In the genomic region with DNA sequence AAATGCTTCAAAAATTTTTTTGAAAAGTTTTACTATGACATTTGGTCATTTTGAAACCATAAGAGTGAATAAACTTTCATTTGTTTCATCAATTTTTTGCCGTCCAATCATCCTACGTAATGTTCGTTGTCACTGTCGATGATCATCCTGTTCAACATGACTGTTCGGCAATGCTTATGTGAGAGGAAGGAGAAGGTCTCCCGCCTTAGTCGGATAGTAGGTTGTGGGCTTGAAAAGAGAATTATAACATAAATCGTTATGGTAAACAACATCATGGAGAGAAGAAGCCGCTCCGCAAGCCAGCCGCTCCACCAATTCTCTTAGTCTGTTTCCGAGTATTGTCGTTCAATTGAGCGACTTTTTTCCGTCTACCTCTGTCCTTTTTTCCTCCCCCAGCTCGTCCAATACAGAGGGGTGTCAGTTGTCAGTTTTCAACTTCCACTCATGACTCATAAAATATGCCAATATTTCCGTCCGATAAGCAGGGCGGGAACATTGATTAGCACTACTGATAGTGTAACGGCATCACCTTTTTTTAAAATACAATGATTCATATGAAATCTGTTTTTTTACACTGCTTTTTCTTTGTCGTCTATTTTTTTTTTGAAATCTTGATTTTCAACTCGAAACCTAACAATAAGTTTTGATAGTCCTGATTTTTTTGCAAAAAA, we compare ENCODE assay signal across 5 worm cellular contexts.
TF ChIP-seq lines count a peak whose summit lies in the region.

No protein-coding gene starts in this region.

TF ChIP-seq in whole organism, L1 larva, 84 proteins besides CTCF, POLR2A, EP300 and RAD21:
- TF ChIP-seq unc-30 (tag; optimal IDR thresholded peaks at IDR 0.05; lab: Kevin White, UChicago), result no peak
- TF ChIP-seq elt-2 (tag; optimal IDR thresholded peaks at IDR 0.05; lab: Kevin White, UChicago), result peak; percentile 29
- TF ChIP-seq blmp-1 (tag; optimal IDR thresholded peaks at IDR 0.05; lab: Kevin White, UChicago), result peak; percentile 18

TF ChIP-seq in whole organism, L2 larva, 48 proteins besides CTCF, POLR2A, EP300 and RAD21:
- TF ChIP-seq unc-62 (GFP tag; optimal IDR thresholded peaks at IDR 0.05; lab: Kevin White, UChicago) (no peak), fos-1 (tag; optimal IDR thresholded peaks at IDR 0.05; lab: Kevin White, UChicago) (peak; percentile 98), ceh-16 (tag; optimal IDR thresholded peaks at IDR 0.05; lab: Kevin White, UChicago) (no peak), unc-55 (GFP tag; optimal IDR thresholded peaks at IDR 0.05; lab: Kevin White, UChicago) (no peak)

TF ChIP-seq in whole organism, L3 larva, 47 proteins besides CTCF, POLR2A, EP300 and RAD21:
- TF ChIP-seq pqm-1 (tag; optimal IDR thresholded peaks at IDR 0.05; lab: Kevin White, UChicago) (peak; percentile 72), eor-1 (tag; optimal IDR thresholded peaks at IDR 0.05; lab: Kevin White, UChicago) (no peak), mml-1 (tag; optimal IDR thresholded peaks at IDR 0.05; lab: Kevin White, UChicago) (no peak), nhr-28 (tag; optimal IDR thresholded peaks at IDR 0.05; lab: Kevin White, UChicago) (no peak), nhr-12 (tag; optimal IDR thresholded peaks at IDR 0.05; lab: Kevin White, UChicago) (no peak), ama-1 (optimal IDR thresholded peaks at IDR 0.05; lab: Kevin White, UChicago) (peak; percentile 12), ceh-16 (tag; optimal IDR thresholded peaks at IDR 0.05; lab: Kevin White, UChicago) (no peak), mdl-1 (tag; optimal IDR thresholded peaks at IDR 0.05; lab: Kevin White, UChicago) (no peak), elt-2 (tag; optimal IDR thresholded peaks at IDR 0.05; lab: Kevin White, UChicago) (peak; percentile 78)
TF ChIP-seq in whole organism, L3 larva: peak in this region for 3.

TF ChIP-seq in whole organism, L4 larva, 104 proteins besides CTCF, POLR2A, EP300 and RAD21 (continues in another document):
- no peak for TF ChIP-seq hmg-1.1 (GFP tag; IDR thresholded peaks at IDR 0.05; lab: Robert Waterston, UW)
- TF ChIP-seq hlh-11 (tag; optimal IDR thresholded peaks at IDR 0.05; lab: Kevin White, UChicago), result peak; percentile 44
- TF ChIP-seq jun-1 (tag; optimal IDR thresholded peaks at IDR 0.05; lab: Kevin White, UChicago), result no peak
- TF ChIP-seq madf-5 (GFP tag; IDR thresholded peaks at IDR 0.05; lab: Robert Waterston, UW), result no peak
- no peak for TF ChIP-seq lim-7 (GFP tag; IDR thresholded peaks at IDR 0.05; lab: Robert Waterston, UW)
- TF ChIP-seq cey-2 (tag; optimal IDR thresholded peaks at IDR 0.05; lab: Kevin White, UChicago; ENCODE audit: borderline replicate concordance, insufficient read depth), result no peak
- TF ChIP-seq dve-1 (tag; optimal IDR thresholded peaks at IDR 0.05; lab: Kevin White, UChicago; ENCODE audit: insufficient read depth), result peak; percentile 18
- no peak for TF ChIP-seq unc-130 (GFP tag; optimal IDR thresholded peaks at IDR 0.05; lab: Kevin White, UChicago)
- no peak for TF ChIP-seq ceh-32 (tag; optimal IDR thresholded peaks at IDR 0.05; lab: Kevin White, UChicago; ENCODE audit: poor library complexity)
- no peak for TF ChIP-seq saeg-2 (GFP tag; IDR thresholded peaks at IDR 0.05; lab: Robert Waterston, UW)
- no peak for TF ChIP-seq dmd-8 (GFP tag; IDR thresholded peaks at IDR 0.05; lab: Robert Waterston, UW)
- TF ChIP-seq ZK546.5 (tag; optimal IDR thresholded peaks at IDR 0.05; lab: Kevin White, UChicago), result no peak
- TF ChIP-seq nhr-111 (GFP tag; optimal IDR thresholded peaks at IDR 0.05; lab: Kevin White, UChicago), result no peak
- TF ChIP-seq attf-4 (tag; optimal IDR thresholded peaks at IDR 0.05; lab: Kevin White, UChicago), result no peak
- no peak for TF ChIP-seq arid-1 (GFP tag; conservative IDR thresholded peaks at IDR 0.05; lab: Robert Waterston, UW)
- TF ChIP-seq zfp-2 (tag; optimal IDR thresholded peaks at IDR 0.05; lab: Kevin White, UChicago), result no peak
- TF ChIP-seq D1046.2 (GFP tag; IDR thresholded peaks at IDR 0.05; lab: Robert Waterston, UW), result no peak
- TF ChIP-seq R02D3.7 (tag; optimal IDR thresholded peaks at IDR 0.05; lab: Kevin White, UChicago), result no peak
- no peak for TF ChIP-seq lin-39 (tag; optimal IDR thresholded peaks at IDR 0.05; lab: Kevin White, UChicago)
- TF ChIP-seq T26A8.4 (GFP tag; IDR thresholded peaks at IDR 0.05; lab: Robert Waterston, UW), result no peak
- peak in 1 of 2 experiments; percentile 97 for TF ChIP-seq unc-62 (GFP tag; optimal IDR thresholded peaks at IDR 0.05 in 1 of 2; lab: Kevin White, UChicago)
- no peak for TF ChIP-seq unc-62 (tag; optimal IDR thresholded peaks at IDR 0.05; lab: Kevin White, UChicago)
- TF ChIP-seq lin-1 (GFP tag; IDR thresholded peaks at IDR 0.05; lab: Robert Waterston, UW), result no peak
- no peak for TF ChIP-seq nhr-76 (tag; optimal IDR thresholded peaks at IDR 0.05; lab: Kevin White, UChicago)
- no peak for TF ChIP-seq ztf-11 (tag; optimal IDR thresholded peaks at IDR 0.05; lab: Kevin White, UChicago)
- no peak for TF ChIP-seq zip-11 (GFP tag; IDR thresholded peaks at IDR 0.05; lab: Robert Waterston, UW)
- peak; percentile 61 for TF ChIP-seq dmd-6 (GFP tag; IDR thresholded peaks at IDR 0.05; lab: Robert Waterston, UW)
- peak; percentile 9 for TF ChIP-seq nhr-28 (tag; optimal IDR thresholded peaks at IDR 0.05; lab: Kevin White, UChicago)
- TF ChIP-seq ceh-62 (tag; optimal IDR thresholded peaks at IDR 0.05; lab: Kevin White, UChicago), result no peak
- TF ChIP-seq lin-15B (tag; optimal IDR thresholded peaks at IDR 0.05; lab: Kevin White, UChicago), result no peak
- TF ChIP-seq ctbp-1 (GFP tag; IDR thresholded peaks at IDR 0.05; lab: Robert Waterston, UW), result no peak
- peak; percentile 13 for TF ChIP-seq hlh-30 (tag; optimal IDR thresholded peaks at IDR 0.05; lab: Kevin White, UChicago; ENCODE audit: insufficient read depth)
- no peak for TF ChIP-seq daf-12 (tag; optimal IDR thresholded peaks at IDR 0.05; lab: Kevin White, UChicago)
- no peak for TF ChIP-seq Y48G9A.11 (GFP tag; IDR thresholded peaks at IDR 0.05; lab: Robert Waterston, UW)
- no peak for TF ChIP-seq nhr-48 (tag; optimal IDR thresholded peaks at IDR 0.05; lab: Kevin White, UChicago)
- no peak for TF ChIP-seq snpc-4 (tag; optimal IDR thresholded peaks at IDR 0.05; lab: Kevin White, UChicago)

TF ChIP-seq in whole organism, young adult, 124 proteins besides CTCF, POLR2A, EP300 and RAD21:
- no peak for TF ChIP-seq egl-44 (GFP tag; IDR thresholded peaks at IDR 0.05; lab: Robert Waterston, UW)
- TF ChIP-seq nhr-80 (tag; optimal IDR thresholded peaks at IDR 0.05; lab: Kevin White, UChicago), result peak; percentile 77
- no peak for TF ChIP-seq C17E4.6 (GFP tag; IDR thresholded peaks at IDR 0.05; lab: Robert Waterston, UW)
- no peak for TF ChIP-seq hmg-20 (GFP tag; IDR thresholded peaks at IDR 0.05; lab: Robert Waterston, UW)
